Worm (Caenorhabditis elegans) whole organism, L1 larva: ENCODE measurements around the gene F10D7.4.
A peak's percentile ranks its signal among the peaks of the same experiment; 100 is the strongest.

Experiments used
- blmp-1 ChIP-seq: fragments of 150-350 bp; optimal IDR thresholded peaks from 2 replicates; lab custom pipeline; 2014; ENCODE audit warnings: missing biosample characterization, missing genetic modification characterization
- ceh-63 ChIP-seq: fragments of 200-800 bp; sonication (Bioruptor generic); optimal IDR thresholded peaks from 2 replicates; lab custom pipeline; 2018; ENCODE audit warnings: mild to moderate bottlenecking, missing genetic modification characterization, missing compliant biosample characterization
- ceh-82 ChIP-seq, 3 experiments: fragments of 150-350 bp in 1 of 3; sonication (generic microtip) in 2 of 3; optimal IDR thresholded peaks; 2 replicates each; lab custom pipeline; 2014 to 2017; ENCODE audit warnings: missing biosample characterization in 3 of 3, missing genetic modification characterization in 3 of 3
- ces-1 ChIP-seq: fragments of 150-350 bp; optimal IDR thresholded peaks from 2 replicates; lab custom pipeline; 2014; ENCODE audit warnings: missing biosample characterization, missing genetic modification reagents, missing genetic modification characterization
- dsc-1 ChIP-seq: sonication (generic microtip); optimal IDR thresholded peaks from 2 replicates; lab custom pipeline; 2016; ENCODE audit warnings: mild to moderate bottlenecking, missing genetic modification characterization, missing compliant biosample characterization
- efl-1 ChIP-seq, 4 experiments: fragments of 150-350 bp; optimal IDR thresholded peaks in 3 of 4; peaks in 1 of 4; 1 replicate in 1 of 4; 2 replicates in 3 of 4; lab custom pipeline; 2014; ENCODE audit warnings: missing biosample characterization in 2 of 4, missing genetic modification characterization in 2 of 4, missing genetic modification reagents in 2 of 4
- efl-3 ChIP-seq: fragments of 200-800 bp; sonication (Bioruptor generic); optimal IDR thresholded peaks from 2 replicates; lab custom pipeline; 2018; ENCODE audit warnings: mild to moderate bottlenecking, missing genetic modification characterization, missing compliant biosample characterization
- egl-13 ChIP-seq: sonication (generic microtip); optimal IDR thresholded peaks from 2 replicates; lab custom pipeline; 2016; ENCODE audit warnings: missing genotype, missing genetic modification reagents, missing genetic modification characterization, missing compliant biosample characterization
- egl-27 ChIP-seq, 2 experiments: fragments of 150-350 bp in 1 of 2; sonication (generic microtip); optimal IDR thresholded peaks; 3 replicates each; lab custom pipeline; 2017 to 2018; ENCODE audit warnings: missing biosample characterization in 2 of 2, missing genetic modification characterization in 2 of 2, missing genetic modification reagents in 2 of 2
- elt-2 ChIP-seq: sonication (generic microtip); optimal IDR thresholded peaks from 2 replicates; lab custom pipeline; 2016; ENCODE audit warnings: missing genetic modification characterization, mild to moderate bottlenecking, inconsistent platforms, missing compliant biosample characterization, missing genetic modification reagents
- elt-3 ChIP-seq, 6 experiments: fragments of 150-350 bp in 1 of 6; sonication (generic microtip); optimal IDR thresholded peaks; 2 replicates each; lab custom pipeline; 2017 to 2018; ENCODE audit warnings: missing biosample characterization in 6 of 6, missing genetic modification characterization in 6 of 6, inconsistent platforms in 1 of 6
- fkh-10 ChIP-seq: sonication (generic microtip); optimal IDR thresholded peaks from 2 replicates; lab custom pipeline; 2017; ENCODE audit warnings: missing biosample characterization, missing genetic modification reagents, missing genetic modification characterization
- fkh-8 ChIP-seq: sonication (generic microtip); optimal IDR thresholded peaks from 2 replicates; lab custom pipeline; 2016; ENCODE audit warnings: mild to moderate bottlenecking, missing genetic modification characterization, missing compliant biosample characterization
- hpl-2 ChIP-seq: fragments of 150-350 bp; optimal IDR thresholded peaks from 2 replicates; lab custom pipeline; 2014; ENCODE audit warnings: missing biosample characterization, missing genetic modification reagents, missing genetic modification characterization
- irx-1 ChIP-seq: sonication (generic microtip); optimal IDR thresholded peaks from 2 replicates; lab custom pipeline; 2016; ENCODE audit warnings: missing genetic modification characterization, missing compliant biosample characterization
- isw-1 ChIP-seq: fragments of 200-800 bp; sonication (Bioruptor generic); IDR thresholded peaks from 2 replicates; pipeline ENCODE4 v1.3.6; 2022; ENCODE audit warnings: missing genetic modification characterization, missing compliant biosample characterization
- jun-1 ChIP-seq: fragments of 150-350 bp; optimal IDR thresholded peaks from 2 replicates; lab custom pipeline; 2014; ENCODE audit warnings: missing biosample characterization, missing genetic modification reagents, missing genetic modification characterization
- lin-13 ChIP-seq: fragments of 150-350 bp; optimal IDR thresholded peaks from 2 replicates; lab custom pipeline; 2014; ENCODE audit warnings: missing biosample characterization, missing genetic modification reagents, missing genetic modification characterization
- lin-39 ChIP-seq: fragments of 150-350 bp; optimal IDR thresholded peaks from 2 replicates; lab custom pipeline; 2014; ENCODE audit warnings: missing biosample characterization, missing genetic modification reagents, missing genetic modification characterization
- mab-9 ChIP-seq: fragments of 200-800 bp; sonication (Bioruptor generic); IDR thresholded peaks from 2 replicates; pipeline ENCODE4 v1.3.6; 2022; ENCODE audit warnings: missing genetic modification reagents, missing genetic modification characterization, missing compliant biosample characterization
- mef-2 ChIP-seq: fragments of 150-350 bp; optimal IDR thresholded peaks from 2 replicates; lab custom pipeline; 2014; ENCODE audit warnings: missing biosample characterization, missing genetic modification characterization
- nhr-12 ChIP-seq: sonication (generic microtip); optimal IDR thresholded peaks from 2 replicates; lab custom pipeline; 2017; ENCODE audit warnings: missing biosample characterization, missing genetic modification characterization
- nhr-237 ChIP-seq: fragments of 150-350 bp; optimal IDR thresholded peaks from 2 replicates; lab custom pipeline; 2014; ENCODE audit warnings: missing biosample characterization, missing genetic modification characterization
- nhr-28 ChIP-seq: fragments of 150-350 bp; optimal IDR thresholded peaks from 2 replicates; lab custom pipeline; 2014; ENCODE audit warnings: missing biosample characterization, missing genetic modification characterization
- nhr-76 ChIP-seq: sonication (generic microtip); optimal IDR thresholded peaks from 2 replicates; lab custom pipeline; 2017; ENCODE audit warnings: missing biosample characterization, missing genetic modification characterization
- nhr-85 ChIP-seq: sonication (generic microtip); peaks from one replicate; lab custom pipeline; 2016; ENCODE audit warnings: missing genetic modification characterization, inconsistent platforms, missing compliant biosample characterization
- nhr-90 ChIP-seq: sonication (generic microtip); optimal IDR thresholded peaks from 2 replicates; lab custom pipeline; 2016; ENCODE audit warnings: mild to moderate bottlenecking, missing genetic modification characterization, missing compliant biosample characterization; ENCODE audit not compliant: poor library complexity
- pag-3 ChIP-seq: sonication (generic microtip); optimal IDR thresholded peaks from 2 replicates; lab custom pipeline; 2017; ENCODE audit warnings: missing genetic modification characterization, mild to moderate bottlenecking, missing compliant biosample characterization, antibody characterized with exemption, borderline replicate concordance; ENCODE audit not compliant: insufficient read depth
- pax-3 ChIP-seq: fragments of 200-800 bp; sonication (Bioruptor generic); optimal IDR thresholded peaks from 2 replicates; lab custom pipeline; 2018; ENCODE audit warnings: mild to moderate bottlenecking, missing genetic modification characterization, moderate library complexity, missing compliant biosample characterization
- pqm-1 ChIP-seq: sonication (generic microtip); optimal IDR thresholded peaks from 3 replicates; lab custom pipeline; 2017; ENCODE audit warnings: missing biosample characterization, missing genetic modification characterization
- snu-23 ChIP-seq: sonication (generic microtip); optimal IDR thresholded peaks from 2 replicates; lab custom pipeline; 2016; ENCODE audit warnings: missing genetic modification characterization, missing compliant biosample characterization
- sox-4 ChIP-seq: sonication (generic microtip); optimal IDR thresholded peaks from 2 replicates; lab custom pipeline; 2016; ENCODE audit warnings: missing genetic modification characterization, missing compliant biosample characterization
- swsn-7 ChIP-seq: sonication (generic microtip); optimal IDR thresholded peaks from 2 replicates; lab custom pipeline; 2016; ENCODE audit warnings: missing genetic modification characterization, missing compliant biosample characterization
- tbx-2 ChIP-seq: sonication (generic microtip); optimal IDR thresholded peaks from 2 replicates; lab custom pipeline; 2016; ENCODE audit warnings: missing genetic modification characterization, missing compliant biosample characterization
- tlp-1 ChIP-seq: fragments of 150-350 bp; optimal IDR thresholded peaks from 2 replicates; lab custom pipeline; 2014; ENCODE audit warnings: missing biosample characterization, missing genetic modification characterization
- unc-62 ChIP-seq: fragments of 150-350 bp; optimal IDR thresholded peaks from 2 replicates; lab custom pipeline; 2014; ENCODE audit warnings: missing biosample characterization, missing genetic modification reagents, missing genetic modification characterization
- unc-98 ChIP-seq: fragments of 200-800 bp; sonication (Bioruptor generic); IDR thresholded peaks from 2 replicates; pipeline ENCODE4 v1.3.6; 2022; ENCODE audit warnings: missing genetic modification characterization, missing compliant biosample characterization
- xbp-1 ChIP-seq: sonication (generic microtip); optimal IDR thresholded peaks from 2 replicates; lab custom pipeline; 2016; ENCODE audit warnings: missing genetic modification characterization, missing compliant biosample characterization
- zag-1 ChIP-seq: fragments of 150-350 bp; optimal IDR thresholded peaks from 2 replicates; lab custom pipeline; 2014; ENCODE audit warnings: missing biosample characterization, missing genetic modification characterization
- zip-4 ChIP-seq: fragments of 200-800 bp; sonication (Bioruptor generic); optimal IDR thresholded peaks from 2 replicates; lab custom pipeline; 2018; ENCODE audit warnings: mild to moderate bottlenecking, missing genetic modification characterization, moderate library complexity, missing compliant biosample characterization
- ztf-11 ChIP-seq, 2 experiments: sonication (generic microtip); optimal IDR thresholded peaks; 2 replicates each; lab custom pipeline; 2016 to 2017; ENCODE audit warnings: missing genetic modification characterization in 2 of 2, missing biosample characterization in 1 of 2, missing compliant biosample characterization in 1 of 2

F10D7.4 gene

ce11 chrX:17403058-17403457 is 21.2 kb upstream of the F10D7.4 start:
- TF ChIP-seq ceh-63 (no peak), isw-1 (no peak), hpl-2 (GFP tag; lab: Kevin White, UChicago) (no peak), lin-39 (tag; lab: Kevin White, UChicago) (no peak)

ce11 chrX:17401264-17401663 is 19.4 kb upstream of the F10D7.4 start, which contains the start of gene F11C7.6:
Gene F11C7.6, plus strand, starts transcription at chrX:17401564.
- TF ChIP-seq unc-62 (GFP tag; lab: Kevin White, UChicago) (no peak), nhr-76 (tag; lab: Kevin White, UChicago) (no peak), nhr-12 (tag; lab: Kevin White, UChicago) (no peak), mef-2 (tag; lab: Kevin White, UChicago) (no peak), blmp-1 (tag; lab: Kevin White, UChicago) (no peak), pqm-1 (tag; lab: Kevin White, UChicago) (no peak), elt-2 (no peak)

- no peak for TF ChIP-seq lin-13 (GFP tag; lab: Kevin White, UChicago)
- no peak for TF ChIP-seq egl-13 (tag; lab: Kevin White, UChicago)
- TF ChIP-seq ces-1 (GFP tag; lab: Kevin White, UChicago): no peak
- TF ChIP-seq pax-3 (tag; lab: Kevin White, UChicago): no peak
Measured at ce11 chrX:17400425-17400824, 18.6 kb upstream of the F10D7.4 start.

ce11 chrX:17398293-17398692 is 16.4 kb upstream of the F10D7.4 start, which contains the start of gene F11C7.7:
Gene F11C7.7, plus strand, starts transcription at chrX:17398593.
- no peak for TF ChIP-seq nhr-28
- TF ChIP-seq zip-4 (GFP tag; lab: Kevin White, UChicago): no peak
- no peak for TF ChIP-seq swsn-7 (tag; lab: Kevin White, UChicago)

DNA sequence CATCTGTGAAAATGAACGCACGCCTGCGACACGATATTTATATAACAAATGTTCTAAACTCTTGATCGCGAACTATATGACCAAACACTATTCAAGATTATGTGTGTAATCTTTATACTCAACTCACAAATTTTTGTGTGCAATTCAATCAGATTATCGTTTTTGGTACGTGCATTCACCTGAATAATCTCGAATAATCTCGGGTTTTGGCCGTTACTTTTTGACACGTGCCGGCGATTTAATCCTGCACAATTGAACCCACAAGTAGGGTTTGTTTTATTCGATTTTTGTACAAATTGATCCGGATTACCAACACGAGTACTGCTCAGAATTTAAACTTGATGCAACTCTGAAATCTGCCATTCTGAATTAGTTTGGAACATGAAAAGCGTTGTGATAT is 14.6 kb upstream of the F10D7.4 start, which contains the start of the genes vap-1 and F11C7.2:
vap-1 (minus strand) TSS at position 101 of the 400 bp plus-strand sequence.
F11C7.2 (plus strand) TSS at position 359 of the 400 bp plus-strand sequence.
- TF ChIP-seq efl-1 (optimal IDR thresholded peaks at IDR 0.05; lab: Kevin White, UChicago): no peak
- TF ChIP-seq efl-1 (GFP tag; optimal IDR thresholded peaks at IDR 0.05 in 1 of 2; lab: Kevin White, UChicago): peak in 1 of 2 experiments; percentile 24
- TF ChIP-seq xbp-1 (tag; lab: Kevin White, UChicago): no peak
- peak; percentile 24 for TF ChIP-seq snu-23 (GFP tag; lab: Kevin White, UChicago)

DNA sequence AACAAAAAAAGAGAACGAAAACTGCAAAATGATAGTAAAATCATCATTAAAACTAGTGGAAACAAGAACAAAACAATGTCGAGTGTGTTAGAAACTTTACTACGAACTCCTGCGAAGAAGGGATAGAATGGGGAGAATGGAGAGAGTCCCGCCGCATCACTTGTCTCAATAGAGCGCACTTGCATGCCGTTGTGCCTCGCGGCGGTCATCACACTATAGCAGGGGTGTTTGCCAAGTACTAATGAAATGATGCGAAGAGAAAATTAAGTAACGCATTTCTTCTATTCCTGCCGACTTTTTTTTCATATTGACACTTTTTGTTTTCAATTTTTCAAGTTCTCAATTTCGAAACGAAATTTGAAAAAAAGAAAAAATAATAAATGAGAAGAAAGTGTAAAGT is 10.3 kb upstream of the F10D7.4 start:
- TF ChIP-seq swsn-7 (tag; lab: Kevin White, UChicago) (peak; percentile 76), pqm-1 (tag; lab: Kevin White, UChicago) (no peak), fkh-8 (tag; lab: Kevin White, UChicago) (peak; percentile 8), isw-1 (no peak), zip-4 (GFP tag; lab: Kevin White, UChicago) (no peak), egl-27 (tag; optimal IDR thresholded peaks at IDR 0.05; lab: Kevin White, UChicago) (peak in 1 of 2 experiments; percentile 5), nhr-90 (tag; lab: Kevin White, UChicago) (peak; percentile 66), xbp-1 (tag; lab: Kevin White, UChicago) (peak; percentile 70), efl-3 (GFP tag; lab: Kevin White, UChicago) (no peak), jun-1 (tag; lab: Kevin White, UChicago) (peak; percentile 22), sox-4 (tag; lab: Kevin White, UChicago) (no peak), ztf-11 (tag; optimal IDR thresholded peaks at IDR 0.05; lab: Kevin White, UChicago) (no peak), elt-2 (no peak), pag-3 (tag; lab: Kevin White, UChicago) (no peak), blmp-1 (tag; lab: Kevin White, UChicago) (peak; percentile 69), tbx-2 (tag; lab: Kevin White, UChicago) (peak; percentile 70), ceh-82 (tag; optimal IDR thresholded peaks at IDR 0.05; lab: Kevin White, UChicago) (peak; percentile 45 to 61 (median 53)), nhr-237 (tag; lab: Kevin White, UChicago) (no peak), zag-1 (tag; lab: Kevin White, UChicago) (no peak), elt-3 (tag; optimal IDR thresholded peaks at IDR 0.05; lab: Kevin White, UChicago) (peak in 3 of 6 experiments; percentile 19 to 38 (median 25)), mab-9 (GFP tag; lab: Robert Waterston, UW) (no peak), fkh-10 (no peak), irx-1 (peak; percentile 16), tlp-1 (tag; lab: Kevin White, UChicago) (no peak), nhr-12 (tag; lab: Kevin White, UChicago) (no peak), dsc-1 (tag; lab: Kevin White, UChicago) (peak; percentile 63), unc-98 (GFP tag; lab: Robert Waterston, UW) (no peak), nhr-85 (tag; lab: Kevin White, UChicago) (peak; percentile 88), mef-2 (tag; lab: Kevin White, UChicago) (no peak)
